Worm (Caenorhabditis elegans): ENCODE results near the gene C56G2.4.

- peak; percentile 25 for TF ChIP-seq egl-27 (tag; optimal IDR thresholded peaks at IDR 0.05)
- no peak for TF ChIP-seq unc-62 (GFP tag; optimal IDR thresholded peaks at IDR 0.05)
- TF ChIP-seq alr-1 (tag; optimal IDR thresholded peaks at IDR 0.05), result no peak
- TF ChIP-seq elt-1 (tag; optimal IDR thresholded peaks at IDR 0.05), result no peak
- peak; percentile 56 for TF ChIP-seq ama-1 (optimal IDR thresholded peaks at IDR 0.05)
- TF ChIP-seq lin-11 (tag; optimal IDR thresholded peaks at IDR 0.05), result no peak
- no peak for TF ChIP-seq aly-2 (tag; optimal IDR thresholded peaks at IDR 0.05)
- no peak for TF ChIP-seq ZK546.5 (tag; optimal IDR thresholded peaks at IDR 0.05)
- TF ChIP-seq skn-1 (tag; optimal IDR thresholded peaks at IDR 0.05), result no peak
- TF ChIP-seq mdl-1 (tag; optimal IDR thresholded peaks at IDR 0.05), result peak; percentile 4 to 80
- peak; percentile 36 for TF ChIP-seq lin-13 (GFP tag; optimal IDR thresholded peaks at IDR 0.05)
- peak; percentile 43 for TF ChIP-seq fos-1 (tag; optimal IDR thresholded peaks at IDR 0.05)
- TF ChIP-seq nhr-25 (tag; optimal IDR thresholded peaks at IDR 0.05), result peak; percentile 87
- TF ChIP-seq crh-2 (tag; optimal IDR thresholded peaks at IDR 0.05), result peak; percentile 86
These were observed 28.4 kb upstream of the C56G2.4 start, which contains the start of gene F47D12.9 for ce11 chrIII:6303114-6303647.

Data from whole organism, L2 larva.